Fruit fly (Drosophila melanogaster): Measurements from ENCODE around the gene CG6985.

The CG6985 gene

DNA sequence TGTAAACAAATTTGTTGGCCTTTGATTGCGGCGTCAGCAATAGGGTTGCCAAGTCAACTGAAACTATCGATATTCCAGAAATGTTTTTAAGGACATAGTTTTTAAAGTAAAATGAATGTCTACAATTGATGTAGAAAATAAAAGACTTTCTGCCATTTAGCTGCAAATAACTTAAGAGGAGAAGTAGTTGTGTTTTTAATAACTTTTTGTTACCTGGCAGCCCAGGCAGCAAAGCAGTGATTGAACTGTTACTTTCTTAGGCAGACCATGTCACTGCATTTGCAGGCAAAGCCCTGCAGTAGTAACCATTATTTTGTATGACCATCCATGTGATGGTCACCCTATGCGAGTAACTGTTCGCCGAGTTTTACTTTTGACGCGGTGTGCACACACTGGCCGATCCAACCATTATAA, 9.6 kb downstream of the CG6985 start, which contains the start of the genes rumi, CG7029 and Usp12-46 (continued):
- TF ChIP-seq bowl (GFP tag; IDR thresholded peaks at IDR 0.05) (peak; percentile 66; the same call in 1 of the 2 replicates), Sin3A (optimal IDR thresholded peaks at IDR 0.05) (peak; percentile 87), ap (GFP tag; IDR thresholded peaks at IDR 0.05) (peak; percentile 67), CG13424 (tag; optimal IDR thresholded peaks at IDR 0.05) (peak; percentile 90), Elba2 (GFP tag; optimal IDR thresholded peaks at IDR 0.05) (peak; percentile 71), onecut (GFP tag; IDR thresholded peaks at IDR 0.05) (peak; percentile 71), CG11093 (GFP tag; IDR thresholded peaks at IDR 0.05) (peak; percentile 28; the same call in 1 of the 3 replicates), CG10959 (GFP tag; IDR thresholded peaks at IDR 0.05) (peak; percentile 73), insv (GFP tag; optimal IDR thresholded peaks at IDR 0.05) (peak in 1 of 2 experiments; percentile 66), jing (GFP tag; optimal IDR thresholded peaks at IDR 0.05) (no peak), CG15696 (tag; optimal IDR thresholded peaks at IDR 0.05) (peak; percentile 87), CG3847 (GFP tag; IDR thresholded peaks at IDR 0.05) (peak; percentile 92), Neu2 (GFP tag; optimal IDR thresholded peaks at IDR 0.05; ENCODE audit: borderline replicate concordance) (peak; percentile 79), CG9215 (GFP tag; IDR thresholded peaks at IDR 0.05) (peak; percentile 77), sima (GFP tag; optimal IDR thresholded peaks at IDR 0.05) (no peak), cato (GFP tag; optimal IDR thresholded peaks at IDR 0.05; ENCODE audit: borderline replicate concordance) (peak; percentile 69), dm (GFP tag; optimal IDR thresholded peaks at IDR 0.05) (peak; percentile 76), CG4404 (GFP tag; IDR thresholded peaks at IDR 0.05) (peak; percentile 72), Bgb (GFP tag; IDR thresholded peaks at IDR 0.05; ENCODE audit: partially characterized antibody) (peak; percentile 72), HLHmδ (GFP tag; optimal IDR thresholded peaks at IDR 0.05) (peak; percentile 33), CG5953 (GFP tag; IDR thresholded peaks at IDR 0.05) (peak; percentile 77), eve (GFP tag; optimal IDR thresholded peaks at IDR 0.05) (no peak), pan (optimal IDR thresholded peaks at IDR 0.05) (no peak), pan (GFP tag; optimal IDR thresholded peaks at IDR 0.05 in 1 of 2, IDR thresholded peaks at IDR 0.05 in 1 of 2) (peak in 1 of 2 experiments; percentile 88), HLH3B (GFP tag; IDR thresholded peaks at IDR 0.05) (peak; percentile 81), CG2712 (tag; optimal IDR thresholded peaks at IDR 0.05) (peak; percentile 91), Antp (GFP tag; optimal IDR thresholded peaks at IDR 0.05) (peak; percentile 93), abd-A (tag; optimal IDR thresholded peaks at IDR 0.05) (no peak), CkIIα-i1 (GFP tag; IDR thresholded peaks at IDR 0.05) (no peak), sug (tag; optimal IDR thresholded peaks at IDR 0.05) (peak; percentile 86), Pdp1 (GFP tag; optimal IDR thresholded peaks at IDR 0.05) (peak; percentile 82 to 92), z (GFP tag; IDR thresholded peaks at IDR 0.05) (no peak), tgo (GFP tag; IDR thresholded peaks at IDR 0.05) (peak; percentile 80), gsb-n (tag; optimal IDR thresholded peaks at IDR 0.05) (no peak), chif (GFP tag; optimal IDR thresholded peaks at IDR 0.05) (peak; percentile 87 to 93), CG4328 (GFP tag; optimal IDR thresholded peaks at IDR 0.05) (peak; percentile 76), CG9932 (GFP tag; IDR thresholded peaks at IDR 0.05) (peak; percentile 88), nerfin-1 (tag; optimal IDR thresholded peaks at IDR 0.05) (peak; percentile 78), CG7928 (GFP tag; optimal IDR thresholded peaks at IDR 0.05) (peak; percentile 58), esg (GFP tag; conservative IDR thresholded peaks at IDR 0.05) (peak; percentile 84), slou (GFP tag; optimal IDR thresholded peaks at IDR 0.05) (peak; percentile 69), CG8290 (GFP tag; optimal IDR thresholded peaks at IDR 0.05) (peak; percentile 83), CG8290 (tag; optimal IDR thresholded peaks at IDR 0.05) (peak in 1 of 2 experiments; percentile 86), ERR (GFP tag; optimal IDR thresholded peaks at IDR 0.05) (peak; percentile 83), Hr3 (GFP tag; optimal IDR thresholded peaks at IDR 0.05) (peak; percentile 88), Doc3 (GFP tag; IDR thresholded peaks at IDR 0.05; ENCODE audit: partially characterized antibody) (peak; percentile 83), lmd (GFP tag; IDR thresholded peaks at IDR 0.05) (peak; percentile 84), CG16779 (GFP tag; IDR thresholded peaks at IDR 0.05) (peak; percentile 76; the same call in 1 of the 2 replicates), Max (GFP tag; optimal IDR thresholded peaks at IDR 0.05) (peak; percentile 80), knrl (GFP tag; IDR thresholded peaks at IDR 0.05; ENCODE audit: partially characterized antibody) (peak; percentile 78), dan (GFP tag; IDR thresholded peaks at IDR 0.05) (no peak), CG11696 (GFP tag; IDR thresholded peaks at IDR 0.05) (peak; percentile 53; the same call in 1 of the 2 replicates)
